Fruit fly (Drosophila melanogaster) whole organism, embryonic: ENCODE measurements around the gene CG45045.

Source experiments
- Adf1 ChIP-seq: fragments of 200-800 bp; sonication (Bioruptor generic); IDR thresholded peaks from 2 replicates; pipeline ENCODE4 v1.3.6; 2022; ENCODE audit warnings: missing biosample characterization, missing genetic modification characterization
- Atf3 ChIP-seq: fragments of 200-800 bp; sonication (Bioruptor generic); optimal IDR thresholded peaks from 3 replicates; lab custom pipeline; 2016; ENCODE audit warnings: missing biosample characterization, missing genetic modification characterization
- B-H2 ChIP-seq: fragments of 200-800 bp; sonication (Bioruptor generic); optimal IDR thresholded peaks from 2 replicates; lab custom pipeline; 2018; ENCODE audit warnings: missing biosample characterization, mild to moderate bottlenecking, missing genetic modification characterization
- CG10654 ChIP-seq: fragments of 200-800 bp; sonication (Bioruptor generic); optimal IDR thresholded peaks from 2 replicates; lab custom pipeline; 2016; ENCODE audit warnings: missing biosample characterization, missing genetic modification characterization
- CG10959 ChIP-seq: fragments of 200-800 bp; sonication (Bioruptor generic); IDR thresholded peaks from 2 replicates; pipeline ENCODE4 v1.3.6; 2022; ENCODE audit warnings: missing biosample characterization, missing genetic modification characterization
- CG12942 ChIP-seq: fragments of 200-800 bp; sonication (Bioruptor generic); optimal IDR thresholded peaks from 3 replicates; lab custom pipeline; 2016; ENCODE audit warnings: missing biosample characterization, missing genetic modification characterization
- CG14710 ChIP-seq: fragments of 200-800 bp; sonication (Bioruptor generic); optimal IDR thresholded peaks from 3 replicates; lab custom pipeline; 2019; ENCODE audit warnings: missing biosample characterization, mild to moderate bottlenecking, missing genetic modification characterization, moderate library complexity
- CG1529 ChIP-seq: fragments of 200-800 bp; sonication (Bioruptor generic); optimal IDR thresholded peaks from 3 replicates; lab custom pipeline; 2018; ENCODE audit warnings: missing biosample characterization, missing genetic modification characterization
- CG15601 ChIP-seq: fragments of 200-800 bp; sonication (Bioruptor generic); optimal IDR thresholded peaks from 3 replicates; lab custom pipeline; 2019; ENCODE audit warnings: missing biosample characterization, mild to moderate bottlenecking, missing genetic modification characterization, moderate library complexity
- CG15696 ChIP-seq: fragments of 200-800 bp; sonication (Bioruptor generic); optimal IDR thresholded peaks from 2 replicates; lab custom pipeline; 2019; ENCODE audit warnings: missing biosample characterization, mild to moderate bottlenecking, missing genetic modification characterization, moderate library complexity
- CG17802 ChIP-seq: fragments of 200-800 bp; sonication (Bioruptor generic); optimal IDR thresholded peaks from 2 replicates; lab custom pipeline; 2018; ENCODE audit warnings: missing biosample characterization, mild to moderate bottlenecking, missing genetic modification characterization, moderate library complexity
- CG18011 ChIP-seq: fragments of 200-800 bp; sonication (Bioruptor generic); optimal IDR thresholded peaks from 2 replicates; lab custom pipeline; 2017; ENCODE audit warnings: missing biosample characterization, missing genetic modification characterization, mild to moderate bottlenecking, moderate library complexity, missing genotype
- CG18262 ChIP-seq: fragments of 200-800 bp; optimal IDR thresholded peaks from 3 replicates; lab custom pipeline; 2019; ENCODE audit warnings: missing biosample characterization, mild to moderate bottlenecking, missing genetic modification characterization, moderate library complexity
- CG18476 ChIP-seq: fragments of 200-800 bp; sonication (Bioruptor generic); optimal IDR thresholded peaks from 2 replicates; lab custom pipeline; 2016; ENCODE audit warnings: missing biosample characterization, mild to moderate bottlenecking, missing genetic modification characterization
- CG18619 ChIP-seq: fragments of 200-800 bp; sonication (Bioruptor generic); optimal IDR thresholded peaks from 3 replicates; lab custom pipeline; 2017; ENCODE audit warnings: missing biosample characterization, mild to moderate bottlenecking, missing genetic modification characterization
- CG30403 ChIP-seq: fragments of 200-800 bp; sonication (Bioruptor generic); optimal IDR thresholded peaks from 3 replicates; lab custom pipeline; 2016; ENCODE audit warnings: missing biosample characterization, missing genetic modification characterization
- CG30431 ChIP-seq: fragments of 200-800 bp; sonication (Bioruptor generic); optimal IDR thresholded peaks from 2 replicates; lab custom pipeline; 2017; ENCODE audit warnings: missing biosample characterization, missing genetic modification characterization
- CG31365 ChIP-seq: fragments of 200-800 bp; sonication (Bioruptor generic); optimal IDR thresholded peaks from 2 replicates; lab custom pipeline; 2018; ENCODE audit warnings: missing biosample characterization, mild to moderate bottlenecking, missing genetic modification characterization
- CG31441 ChIP-seq: fragments of 200-800 bp; sonication (Bioruptor generic); IDR thresholded peaks from 2 replicates; pipeline ENCODE4 v1.3.6; 2022; ENCODE audit warnings: missing biosample characterization, missing genetic modification characterization
- CG34224 ChIP-seq: fragments of 200-800 bp; sonication (Bioruptor generic); IDR thresholded peaks from 3 replicates; pipeline ENCODE4 v1.3.6; 2022; ENCODE audit warnings: missing biosample characterization, missing genetic modification characterization; ENCODE audit not compliant: partially characterized antibody
- CG3995 ChIP-seq: fragments of 200-800 bp; sonication (Bioruptor generic); optimal IDR thresholded peaks from 3 replicates; lab custom pipeline; 2016; ENCODE audit warnings: missing biosample characterization, missing genetic modification characterization
- CG4424 ChIP-seq: fragments of 200-800 bp; sonication (Bioruptor generic); optimal IDR thresholded peaks from 3 replicates; lab custom pipeline; 2016; ENCODE audit warnings: missing biosample characterization, missing genetic modification characterization
- CG7928 ChIP-seq: fragments of 200-800 bp; sonication (Bioruptor generic); optimal IDR thresholded peaks from 2 replicates; lab custom pipeline; 2017; ENCODE audit warnings: missing biosample characterization, mild to moderate bottlenecking, missing genetic modification characterization
- Dek ChIP-seq: fragments of 200-800 bp; sonication (Bioruptor generic); optimal IDR thresholded peaks from 3 replicates; lab custom pipeline; 2019; ENCODE audit warnings: missing biosample characterization, mild to moderate bottlenecking, missing genetic modification characterization, moderate library complexity
- HLH3B ChIP-seq: fragments of 200-800 bp; sonication (Bioruptor generic); IDR thresholded peaks from 2 replicates; pipeline ENCODE4 v1.3.6; 2022; ENCODE audit warnings: missing biosample characterization, missing genetic modification characterization
- Hand ChIP-seq: fragments of 200-800 bp; sonication (Bioruptor generic); optimal IDR thresholded peaks from 2 replicates; lab custom pipeline; 2017; ENCODE audit warnings: mild to moderate bottlenecking, missing biosample characterization, missing genetic modification reagents, missing genetic modification characterization
- Hr39 ChIP-seq: fragments of >200 bp; optimal IDR thresholded peaks from 2 replicates; lab custom pipeline; 2017
- Mes4 ChIP-seq: fragments of 200-800 bp; sonication (Bioruptor generic); optimal IDR thresholded peaks from 2 replicates; lab custom pipeline; 2016; ENCODE audit warnings: missing biosample characterization, missing genetic modification characterization
- Mrtf ChIP-seq: fragments of 200-800 bp; sonication (Bioruptor generic); IDR thresholded peaks from 3 replicates; pipeline ENCODE4 v1.3.6; 2022; ENCODE audit warnings: missing biosample characterization, missing genetic modification characterization
- NK7.1 ChIP-seq: fragments of 200-800 bp; sonication (Bioruptor generic); optimal IDR thresholded peaks from 3 replicates; lab custom pipeline; 2016; ENCODE audit warnings: missing biosample characterization, missing genetic modification characterization
- Sin3A ChIP-seq: fragments of >200 bp; optimal IDR thresholded peaks from 2 replicates; lab custom pipeline; 2018
- Six4 ChIP-seq: fragments of 200-800 bp; sonication (Bioruptor generic); optimal IDR thresholded peaks from 2 replicates; lab custom pipeline; 2016; ENCODE audit warnings: missing biosample characterization, missing genetic modification characterization
- az2 ChIP-seq: fragments of 200-800 bp; sonication (Bioruptor generic); optimal IDR thresholded peaks from 3 replicates; lab custom pipeline; 2016; ENCODE audit warnings: missing biosample characterization, missing genetic modification characterization
- bab2 ChIP-seq: fragments of 200-800 bp; sonication (Bioruptor generic); optimal IDR thresholded peaks from 2 replicates; lab custom pipeline; 2016; ENCODE audit warnings: missing biosample characterization, missing genetic modification characterization
- br ChIP-seq: fragments of >200 bp; optimal IDR thresholded peaks from 2 replicates; lab custom pipeline; 2017
- cad ChIP-seq: fragments of >200 bp; optimal IDR thresholded peaks from 2 replicates; lab custom pipeline; 2017; ENCODE audit warnings: missing biosample characterization, missing genetic modification characterization
- dan ChIP-seq: fragments of 200-800 bp; sonication (Bioruptor generic); IDR thresholded peaks from 2 replicates; pipeline ENCODE4 v1.3.6; 2022; ENCODE audit warnings: missing biosample characterization, missing genetic modification characterization
- disco-r ChIP-seq: fragments of 200-800 bp; sonication (Bioruptor generic); optimal IDR thresholded peaks from 2 replicates; lab custom pipeline; 2016; ENCODE audit warnings: missing biosample characterization, missing genetic modification characterization
- ems ChIP-seq: fragments of 200-800 bp; sonication (Bioruptor generic); optimal IDR thresholded peaks from 3 replicates; lab custom pipeline; 2016; ENCODE audit warnings: missing biosample characterization, missing genetic modification characterization
- esg ChIP-seq: fragments of 200-800 bp; sonication (Bioruptor generic); conservative IDR thresholded peaks from 2 replicates; pipeline ENCODE4 v1.3.6; 2022; ENCODE audit warnings: missing biosample characterization, missing genetic modification characterization
- fd96Cb ChIP-seq: fragments of 200-800 bp; sonication (Bioruptor generic); optimal IDR thresholded peaks from 2 replicates; lab custom pipeline; 2018; ENCODE audit warnings: missing biosample characterization, mild to moderate bottlenecking, missing genetic modification characterization, moderate library complexity
- jumu ChIP-seq: fragments of 200-800 bp; sonication (Bioruptor generic); optimal IDR thresholded peaks from 3 replicates; lab custom pipeline; 2016; ENCODE audit warnings: missing biosample characterization, missing genetic modification characterization
- knrl ChIP-seq: fragments of 200-800 bp; sonication (Bioruptor generic); IDR thresholded peaks from 3 replicates; pipeline ENCODE4 v1.3.6; 2022; ENCODE audit warnings: missing biosample characterization, missing genetic modification characterization; ENCODE audit not compliant: partially characterized antibody
- lmd ChIP-seq: fragments of 200-800 bp; sonication (Bioruptor generic); IDR thresholded peaks from 2 replicates; pipeline ENCODE4 v1.3.6; 2022; ENCODE audit warnings: missing biosample characterization, missing genetic modification characterization
- peb ChIP-seq: fragments of 200-800 bp; sonication (Bioruptor generic); IDR thresholded peaks from 2 replicates; pipeline ENCODE4 v1.3.6; 2022; ENCODE audit warnings: missing biosample characterization, missing genetic modification characterization
- rib ChIP-seq: fragments of 200-800 bp; sonication (Bioruptor generic); IDR thresholded peaks from 2 replicates; pipeline ENCODE4 v1.3.6; 2022; ENCODE audit warnings: missing biosample characterization, missing genetic modification characterization
- sd ChIP-seq: fragments of 200-800 bp; sonication (Bioruptor generic); optimal IDR thresholded peaks from 3 replicates; lab custom pipeline; 2018; ENCODE audit warnings: missing biosample characterization, mild to moderate bottlenecking, missing genetic modification characterization, moderate library complexity
- seq ChIP-seq: fragments of 200-800 bp; sonication (Bioruptor generic); IDR thresholded peaks from 2 replicates; pipeline ENCODE4 v1.3.6; 2022; ENCODE audit warnings: missing biosample characterization, missing genetic modification characterization
- so ChIP-seq: fragments of 200-800 bp; sonication (Bioruptor generic); IDR thresholded peaks from 3 replicates; pipeline ENCODE4 v1.3.6; 2022; ENCODE audit warnings: missing biosample characterization, missing genetic modification characterization
- tgo ChIP-seq: fragments of 200-800 bp; sonication (Bioruptor generic); IDR thresholded peaks from 3 replicates; pipeline ENCODE4 v1.3.6; 2022; ENCODE audit warnings: missing biosample characterization, missing genetic modification characterization
- tll ChIP-seq, 2 experiments: fragments of 200-800 bp in 1 of 2; fragments of >200 bp in 1 of 2; sonication (Bioruptor generic) in 1 of 2; optimal IDR thresholded peaks; 2 replicates each; lab custom pipeline; 2017 to 2019; ENCODE audit warnings: missing biosample characterization in 2 of 2, missing genetic modification characterization in 2 of 2, mild to moderate bottlenecking in 1 of 2, moderate library complexity in 1 of 2
- toy ChIP-seq: fragments of 200-800 bp; sonication (Bioruptor generic); IDR thresholded peaks from 2 replicates; pipeline ENCODE4 v1.3.6; 2022; ENCODE audit warnings: missing biosample characterization, missing genetic modification characterization
- usp ChIP-seq: fragments of >200 bp; optimal IDR thresholded peaks from 2 replicates; lab custom pipeline; 2017; ENCODE audit warnings: missing biosample characterization, missing genetic modification characterization

Gene CG45045

dm6 chr3R:17682244-17682773 lies 14.9 kb downstream of the CG45045 start, which contains the start of the genes alt and CG7655 (continued):
- no peak for TF ChIP-seq Adf1 (GFP tag; lab: Robert Waterston, UW)
- TF ChIP-seq tgo (GFP tag; lab: Robert Waterston, UW): no peak
- no peak for TF ChIP-seq usp (GFP tag; lab: Kevin White, UChicago)
- TF ChIP-seq NK7.1 (GFP tag; lab: Kevin White, UChicago): no peak
- peak; percentile 72 for TF ChIP-seq CG15601 (tag; lab: Kevin White, UChicago)
- TF ChIP-seq CG18262 (tag; lab: Kevin White, UChicago): no peak
- TF ChIP-seq jumu: peak; percentile 62
- TF ChIP-seq CG10959 (GFP tag; lab: Robert Waterston, UW): no peak
- no peak for TF ChIP-seq CG18011 (GFP tag; lab: Kevin White, UChicago)
- no peak for TF ChIP-seq lmd (GFP tag; lab: Robert Waterston, UW)
- TF ChIP-seq CG17802 (tag; lab: Kevin White, UChicago): no peak
- peak; percentile 0 for TF ChIP-seq Hand (GFP tag; lab: Kevin White, UChicago)
- no peak for TF ChIP-seq CG12942 (GFP tag; lab: Kevin White, UChicago)
- no peak for TF ChIP-seq bab2 (GFP tag; lab: Kevin White, UChicago)
- no peak for TF ChIP-seq CG1529
- TF ChIP-seq Atf3 (GFP tag; lab: Kevin White, UChicago): peak; percentile 88
- TF ChIP-seq sd (tag; lab: Kevin White, UChicago): no peak
- TF ChIP-seq CG30403 (GFP tag; lab: Kevin White, UChicago): no peak
- no peak for TF ChIP-seq peb (GFP tag; lab: Robert Waterston, UW)
- TF ChIP-seq Mes4 (GFP tag; lab: Kevin White, UChicago): no peak
- no peak for TF ChIP-seq CG18619
- TF ChIP-seq seq: no peak
- TF ChIP-seq CG30431 (GFP tag; lab: Kevin White, UChicago): no peak
- TF ChIP-seq CG31441 (GFP tag; lab: Robert Waterston, UW): no peak
- TF ChIP-seq so (GFP tag; lab: Robert Waterston, UW): no peak
- no peak for TF ChIP-seq cad (GFP tag; lab: Kevin White, UChicago)
- TF ChIP-seq CG10654 (GFP tag; lab: Kevin White, UChicago): no peak
- TF ChIP-seq CG18476 (GFP tag; lab: Kevin White, UChicago): no peak
- TF ChIP-seq CG15696 (tag; lab: Kevin White, UChicago): no peak
- no peak for TF ChIP-seq CG3995 (GFP tag; lab: Kevin White, UChicago)
- TF ChIP-seq B-H2 (GFP tag; lab: Kevin White, UChicago): no peak
- no peak for TF ChIP-seq az2
- no peak for TF ChIP-seq rib (GFP tag; lab: Robert Waterston, UW)
- TF ChIP-seq Mrtf (GFP tag; lab: Robert Waterston, UW): no peak
- no peak for TF ChIP-seq knrl
- no peak for TF ChIP-seq HLH3B (GFP tag; lab: Robert Waterston, UW)
- TF ChIP-seq CG4424 (GFP tag; lab: Kevin White, UChicago): no peak
- no peak for TF ChIP-seq toy (GFP tag; lab: Robert Waterston, UW)
- TF ChIP-seq dan (GFP tag; lab: Robert Waterston, UW): no peak
- TF ChIP-seq Sin3A: peak; percentile 84
- TF ChIP-seq br (lab: Kevin White, UChicago): no peak
- TF ChIP-seq fd96Cb (tag; lab: Kevin White, UChicago): no peak
- no peak for TF ChIP-seq CG34224 (GFP tag; lab: Robert Waterston, UW)
- TF ChIP-seq CG31365 (tag; lab: Kevin White, UChicago): no peak
- TF ChIP-seq CG14710 (tag; lab: Kevin White, UChicago): peak; percentile 76
- no peak for TF ChIP-seq esg (GFP tag; lab: Robert Waterston, UW)
- TF ChIP-seq ems: no peak
- TF ChIP-seq Hr39 (lab: Kevin White, UChicago): no peak
- TF ChIP-seq tll (GFP tag; optimal IDR thresholded peaks at IDR 0.05; lab: Kevin White, UChicago): no peak
- peak; percentile 54 for TF ChIP-seq Dek (tag; lab: Kevin White, UChicago)
- TF ChIP-seq Six4 (GFP tag; lab: Kevin White, UChicago): no peak
- TF ChIP-seq disco-r: no peak
- peak; percentile 17 for TF ChIP-seq CG7928
